Worm (Caenorhabditis elegans) whole organism, L4/young adult: ENCODE data around the gene str-61.

Source experiments
- dao-5 ChIP-seq: sonication (generic microtip); optimal IDR thresholded peaks from 2 replicates; lab custom pipeline; 2016; ENCODE audit warnings: missing genotype, missing genetic modification characterization, moderate library complexity, missing compliant biosample characterization
- him-1 ChIP-seq: sonication (generic microtip); optimal IDR thresholded peaks from 2 replicates; lab custom pipeline; 2016; ENCODE audit warnings: missing genotype, missing genetic modification reagents, missing genetic modification characterization, missing compliant biosample characterization

DNA sequence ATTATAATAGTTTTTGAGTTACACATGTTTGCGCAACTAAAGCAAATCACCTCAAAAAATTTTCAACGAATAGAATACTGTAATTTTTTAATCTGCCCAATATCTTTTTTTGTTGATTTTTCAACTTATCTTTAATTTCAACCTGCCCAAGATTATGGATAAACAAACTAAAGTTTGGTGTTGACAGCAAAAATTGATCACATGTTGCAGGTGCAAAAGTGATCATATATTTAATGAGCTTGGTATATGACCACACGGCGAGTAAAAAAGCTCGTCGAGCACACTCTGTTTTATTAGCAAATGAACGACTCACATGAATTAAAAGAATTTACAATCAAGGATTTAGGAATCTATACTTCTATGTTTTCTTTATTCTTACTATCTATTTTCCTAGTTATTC, 4.5 kb upstream of the str-61 start, which contains the start of gene srz-1:
- TF ChIP-seq dao-5 (tag; lab: Kevin White, UChicago) (no peak), him-1 (no peak)
